Worm (Caenorhabditis elegans) whole organism, L3 larva: Measurements from ENCODE around the gene flp-11.

Experiments
- ceh-9 ChIP-seq: sonication (generic microtip); optimal IDR thresholded peaks from 2 replicates; lab custom pipeline; 2018; ENCODE audit warnings: missing biosample characterization, missing genetic modification characterization
- tbx-2 ChIP-seq: sonication (generic microtip); optimal IDR thresholded peaks from 2 replicates; lab custom pipeline; 2016; ENCODE audit warnings: mild to moderate bottlenecking, missing genetic modification characterization, missing compliant biosample characterization

ce11 chrX:4636821-4637220 is 41.1 kb downstream of the flp-11 start, which contains the start of gene hosl-1:
- no peak for TF ChIP-seq ceh-9 (tag; lab: Kevin White, UChicago)
- TF ChIP-seq tbx-2 = no peak
